Fruit fly (Drosophila melanogaster) whole organism, wandering third instar larva: ENCODE measurements around the gene atk.

Experiments
- CG9705 ChIP-seq: fragments of 200-800 bp; sonication (Bioruptor generic); optimal IDR thresholded peaks from 2 replicates; lab custom pipeline; 2018; ENCODE audit warnings: missing biosample characterization, mild to moderate bottlenecking, missing genetic modification characterization
- Dfd ChIP-seq: fragments of >200 bp; optimal IDR thresholded peaks from 2 replicates; lab custom pipeline; 2017; ENCODE audit warnings: missing biosample characterization, missing genetic modification characterization
- Dif ChIP-seq: fragments of 200-275, 200-300 bp; sonication (Bioruptor generic); optimal IDR thresholded peaks from 2 replicates; lab custom pipeline; 2018; ENCODE audit warnings: missing biosample characterization, missing genetic modification characterization; ENCODE audit not compliant: partially characterized antibody
- Hr78 ChIP-seq: fragments of >200 bp; optimal IDR thresholded peaks from 2 replicates; lab custom pipeline; 2017; ENCODE audit warnings: missing biosample characterization, missing genetic modification characterization
- OdsH ChIP-seq: fragments of 200-800 bp; sonication (Bioruptor generic); optimal IDR thresholded peaks from 2 replicates; lab custom pipeline; 2016; ENCODE audit warnings: missing biosample characterization, mild to moderate bottlenecking, missing genetic modification characterization
- Rel ChIP-seq, 2 experiments: fragments of 200-800 bp; sonication (Bioruptor generic) in 1 of 2; optimal IDR thresholded peaks; 2 replicates in 1 of 2; 3 replicates in 1 of 2; lab custom pipeline; 2016 to 2019; ENCODE audit warnings: mild to moderate bottlenecking in 2 of 2, missing biosample characterization in 2 of 2, missing genetic modification characterization in 2 of 2, moderate library complexity in 1 of 2
- dl ChIP-seq, 2 experiments: fragments of 175-275, 200-275 bp in 1 of 2; fragments of 200-275 bp in 1 of 2; sonication (Bioruptor generic); optimal IDR thresholded peaks; lab custom pipeline; 2018; ENCODE audit warnings: mild to moderate bottlenecking in 2 of 2, missing biosample characterization in 2 of 2, missing genetic modification characterization in 2 of 2, moderate library complexity in 2 of 2; ENCODE audit not compliant: partially characterized antibody in 2 of 2, insufficient read depth in 1 of 2
- dsf ChIP-seq: sonication (Bioruptor generic); optimal IDR thresholded peaks from 2 replicates; lab custom pipeline; 2016; ENCODE audit warnings: missing biosample characterization, missing genetic modification characterization, borderline replicate concordance
- foxo ChIP-seq, 2 experiments: fragments of 200-800 bp; sonication (Bioruptor generic); optimal IDR thresholded peaks; 2 replicates in 1 of 2; 3 replicates in 1 of 2; lab custom pipeline; 2016 to 2017; ENCODE audit warnings: missing biosample characterization in 2 of 2, missing genetic modification characterization in 2 of 2
- lola ChIP-seq: fragments of >200 bp; optimal IDR thresholded peaks from 2 replicates; lab custom pipeline; 2017; ENCODE audit warnings: missing biosample characterization, missing genetic modification characterization
- usp ChIP-seq: fragments of >200 bp; optimal IDR thresholded peaks from 2 replicates; lab custom pipeline; 2017; ENCODE audit warnings: missing biosample characterization, missing genetic modification characterization
- woc ChIP-seq: sonication (Bioruptor generic); optimal IDR thresholded peaks from 2 replicates; lab custom pipeline; 2016; ENCODE audit warnings: missing biosample characterization, mild to moderate bottlenecking, missing genetic modification characterization

DNA sequence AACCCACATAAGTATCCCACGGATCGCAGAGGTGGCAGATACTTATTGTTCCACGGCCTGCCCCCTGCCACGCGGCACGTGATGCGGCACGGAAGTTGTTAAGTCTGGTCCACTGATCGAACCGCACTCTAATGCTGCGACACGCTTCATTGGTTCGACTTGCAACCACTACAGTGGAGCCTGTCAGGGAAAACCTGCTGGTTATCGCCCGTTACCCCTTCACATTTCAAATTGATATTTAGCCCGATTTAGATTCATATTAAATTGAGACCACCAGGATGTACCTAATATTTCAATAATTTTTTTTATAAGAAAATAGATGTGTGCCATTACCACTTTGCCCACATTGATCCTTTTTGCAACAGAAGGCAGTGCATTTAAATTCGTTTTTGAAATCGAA, 17.3 kb downstream of the atk start:
- no peak for TF ChIP-seq dl (GFP tag; optimal IDR thresholded peaks at IDR 0.05; lab: Kevin White, UChicago; ENCODE audit: insufficient read depth in 1 of 2, partially characterized antibody in 2 of 2)
- TF ChIP-seq OdsH (GFP tag; lab: Kevin White, UChicago) = no peak
- TF ChIP-seq woc (GFP tag; lab: Kevin White, UChicago) = no peak
- no peak for TF ChIP-seq Dfd
- no peak for TF ChIP-seq foxo (GFP tag; optimal IDR thresholded peaks at IDR 0.05; lab: Kevin White, UChicago)
- TF ChIP-seq dsf (GFP tag; lab: Kevin White, UChicago) = no peak
- no peak for TF ChIP-seq CG9705 (GFP tag; lab: Kevin White, UChicago)
- TF ChIP-seq Hr78 (GFP tag; lab: Kevin White, UChicago) = no peak
- no peak for TF ChIP-seq Rel (GFP tag; optimal IDR thresholded peaks at IDR 0.05; lab: Kevin White, UChicago)
- TF ChIP-seq Rel (tag; optimal IDR thresholded peaks at IDR 0.05; lab: Kevin White, UChicago) = no peak
- no peak for TF ChIP-seq lola (GFP tag; lab: Kevin White, UChicago)
- no peak for TF ChIP-seq Dif (GFP tag; lab: Kevin White, UChicago)
- TF ChIP-seq usp = no peak
